Fruit fly (Drosophila melanogaster) whole organism, embryonic: Measurements from ENCODE around the gene CG9395.

ENCODE experiments used
- CG10209 ChIP-seq: fragments of 200-800 bp; sonication (Bioruptor generic); optimal IDR thresholded peaks from 3 replicates; lab custom pipeline; 2017; ENCODE audit warnings: missing biosample characterization, mild to moderate bottlenecking, missing genetic modification characterization, missing genetic modification reagents
- CG10274 ChIP-seq: fragments of 200-800 bp; sonication (Bioruptor generic); optimal IDR thresholded peaks from 3 replicates; lab custom pipeline; 2017; ENCODE audit warnings: missing biosample characterization, mild to moderate bottlenecking, missing genetic modification characterization
- CG10366 ChIP-seq: fragments of 200-800 bp; sonication (Bioruptor generic); IDR thresholded peaks from 2 replicates; pipeline ENCODE4 v1.3.6; 2022; ENCODE audit warnings: missing biosample characterization, missing genetic modification characterization
- CG13296 ChIP-seq: fragments of 200-800 bp; sonication (Bioruptor generic); optimal IDR thresholded peaks from 3 replicates; lab custom pipeline; 2018; ENCODE audit warnings: missing biosample characterization, mild to moderate bottlenecking, missing genetic modification characterization
- CG13424 ChIP-seq: fragments of 200-800 bp; sonication (Bioruptor generic); optimal IDR thresholded peaks from 2 replicates; lab custom pipeline; 2019; ENCODE audit warnings: missing biosample characterization, mild to moderate bottlenecking, missing genetic modification characterization, moderate library complexity
- CG15601 ChIP-seq: fragments of 200-800 bp; sonication (Bioruptor generic); optimal IDR thresholded peaks from 3 replicates; lab custom pipeline; 2019; ENCODE audit warnings: missing biosample characterization, mild to moderate bottlenecking, missing genetic modification characterization, moderate library complexity
- CG16815 ChIP-seq: fragments of 200-800 bp; sonication (Bioruptor generic); optimal IDR thresholded peaks from 3 replicates; lab custom pipeline; 2017; ENCODE audit warnings: missing biosample characterization, mild to moderate bottlenecking, missing genetic modification characterization
- CG17359 ChIP-seq: fragments of 200-800 bp; sonication (Bioruptor generic); optimal IDR thresholded peaks from 3 replicates; lab custom pipeline; 2018; ENCODE audit warnings: missing biosample characterization, mild to moderate bottlenecking, missing genetic modification characterization, moderate library complexity
- CG17568 ChIP-seq: fragments of 200-800 bp; sonication (Bioruptor generic); optimal IDR thresholded peaks from 2 replicates; lab custom pipeline; 2018; ENCODE audit warnings: missing biosample characterization, mild to moderate bottlenecking, missing genetic modification characterization, moderate library complexity
- CG17802 ChIP-seq: fragments of 200-800 bp; sonication (Bioruptor generic); optimal IDR thresholded peaks from 2 replicates; lab custom pipeline; 2018; ENCODE audit warnings: missing biosample characterization, mild to moderate bottlenecking, missing genetic modification characterization, moderate library complexity
- CG17912 ChIP-seq: fragments of 200-800 bp; sonication (Bioruptor generic); optimal IDR thresholded peaks from 2 replicates; lab custom pipeline; 2018; ENCODE audit warnings: missing biosample characterization, mild to moderate bottlenecking, missing genetic modification characterization
- CG18476 ChIP-seq: fragments of 200-800 bp; sonication (Bioruptor generic); optimal IDR thresholded peaks from 2 replicates; lab custom pipeline; 2016; ENCODE audit warnings: missing biosample characterization, mild to moderate bottlenecking, missing genetic modification characterization
- CG32532 ChIP-seq: fragments of 200-800 bp; sonication (Bioruptor generic); IDR thresholded peaks from 2 replicates; pipeline ENCODE4 v1.3.6; 2022; ENCODE audit warnings: missing biosample characterization, missing genetic modification characterization
- CG4360 ChIP-seq: fragments of 200-800 bp; sonication (Bioruptor generic); IDR thresholded peaks from 2 replicates; pipeline ENCODE4 v1.3.6; 2022; ENCODE audit warnings: missing biosample characterization, missing genetic modification characterization
- CG5180 ChIP-seq: fragments of 200-800 bp; sonication (Bioruptor generic); optimal IDR thresholded peaks from 3 replicates; lab custom pipeline; 2017; ENCODE audit warnings: missing biosample characterization, missing genetic modification characterization, mild to moderate bottlenecking, moderate library complexity, missing genetic modification reagents
- CG6791 ChIP-seq: fragments of 200-800 bp; sonication (Bioruptor generic); IDR thresholded peaks from 3 replicates; pipeline ENCODE4 v1.3.6; 2022; ENCODE audit warnings: missing biosample characterization, missing genetic modification characterization; ENCODE audit not compliant: partially characterized antibody
- CG7786 ChIP-seq: fragments of 200-800 bp; sonication (Bioruptor generic); optimal IDR thresholded peaks from 2 replicates; lab custom pipeline; 2016; ENCODE audit warnings: missing biosample characterization, missing genetic modification characterization
- CG8478 ChIP-seq: fragments of >200 bp; optimal IDR thresholded peaks from 2 replicates; lab custom pipeline; 2018
- Dfd ChIP-seq, 2 experiments: fragments of >200 bp; optimal IDR thresholded peaks; 2 replicates each; lab custom pipeline; 2017; ENCODE audit warnings: missing biosample characterization in 2 of 2, missing genetic modification characterization in 2 of 2
- E2f1 ChIP-seq: fragments of 200-800 bp; sonication (Bioruptor generic); IDR thresholded peaks from 2 replicates; pipeline ENCODE4 v1.3.6; 2022; ENCODE audit warnings: missing biosample characterization, missing genetic modification characterization
- Fer2 ChIP-seq: fragments of 200-800 bp; sonication (Bioruptor generic); optimal IDR thresholded peaks from 2 replicates; lab custom pipeline; 2018; ENCODE audit warnings: missing biosample characterization, mild to moderate bottlenecking, missing genetic modification characterization, moderate library complexity
- H15 ChIP-seq: fragments of 200-800 bp; sonication (Bioruptor generic); IDR thresholded peaks from 3 replicates; pipeline ENCODE4 v1.3.6; 2022; ENCODE audit warnings: missing biosample characterization, missing genetic modification characterization
- HLH3B ChIP-seq: fragments of 200-800 bp; sonication (Bioruptor generic); IDR thresholded peaks from 2 replicates; pipeline ENCODE4 v1.3.6; 2022; ENCODE audit warnings: missing biosample characterization, missing genetic modification characterization
- HLH4C ChIP-seq: fragments of 200-800 bp; sonication (Bioruptor generic); IDR thresholded peaks from 3 replicates; pipeline ENCODE4 v1.3.6; 2022; ENCODE audit warnings: missing biosample characterization, missing genetic modification characterization; ENCODE audit not compliant: partially characterized antibody
- Hr39 ChIP-seq: fragments of >200 bp; optimal IDR thresholded peaks from 2 replicates; lab custom pipeline; 2017
- Jarid2 ChIP-seq: fragments of 200-800 bp; sonication (Bioruptor generic); optimal IDR thresholded peaks from 3 replicates; lab custom pipeline; 2017; ENCODE audit warnings: mild to moderate bottlenecking, missing biosample characterization, missing genetic modification reagents, missing genetic modification characterization
- Kr ChIP-seq: fragments of 200-800 bp; sonication (Bioruptor generic); optimal IDR thresholded peaks from 2 replicates; lab custom pipeline; 2017; ENCODE audit warnings: missing biosample characterization, mild to moderate bottlenecking, missing genetic modification characterization
- MBD-R2 ChIP-seq: fragments of 200-800 bp; sonication (Bioruptor generic); IDR thresholded peaks from 2 replicates; pipeline ENCODE4 v1.3.6; 2022; ENCODE audit warnings: missing biosample characterization, missing genetic modification characterization
- Med ChIP-seq: fragments of 200-800 bp; sonication (Bioruptor generic); peaks from one replicate; lab custom pipeline; 2016; ENCODE audit warnings: missing biosample characterization, missing genetic modification characterization, mild to moderate bottlenecking, inconsistent platforms, moderate library complexity
- NC2α ChIP-seq: fragments of 200-800 bp; sonication (Bioruptor generic); optimal IDR thresholded peaks from 2 replicates; lab custom pipeline; 2016; ENCODE audit warnings: missing biosample characterization, missing genetic modification characterization
- Neu2 ChIP-seq: fragments of 200-800 bp; sonication (Bioruptor generic); optimal IDR thresholded peaks from 3 replicates; lab custom pipeline; 2016; ENCODE audit warnings: missing biosample characterization, missing genetic modification characterization, borderline replicate concordance
- Nf-YA ChIP-seq: fragments of 200-800 bp; sonication (Bioruptor generic); IDR thresholded peaks from 2 replicates; pipeline ENCODE4 v1.3.6; 2022; ENCODE audit warnings: missing biosample characterization, missing genetic modification characterization
- Sry-β ChIP-seq: fragments of 200-800 bp; sonication (Bioruptor generic); optimal IDR thresholded peaks from 2 replicates; lab custom pipeline; 2018; ENCODE audit warnings: missing biosample characterization, mild to moderate bottlenecking, missing genetic modification characterization, moderate library complexity
- Xrp1 ChIP-seq: fragments of 200-800 bp; sonication (Bioruptor generic); IDR thresholded peaks from 2 replicates; pipeline ENCODE4 v1.3.6; 2022; ENCODE audit warnings: missing biosample characterization, missing genetic modification characterization
- abd-A ChIP-seq: fragments of 200-800 bp; sonication (Bioruptor generic); optimal IDR thresholded peaks from 3 replicates; lab custom pipeline; 2019; ENCODE audit warnings: missing biosample characterization, mild to moderate bottlenecking, missing genetic modification characterization, moderate library complexity
- cwo ChIP-seq: fragments of 200-800 bp; sonication (Bioruptor generic); optimal IDR thresholded peaks from 3 replicates; lab custom pipeline; 2017; ENCODE audit warnings: missing biosample characterization, missing genetic modification characterization, mild to moderate bottlenecking, moderate library complexity, missing genetic modification reagents
- dysf ChIP-seq: fragments of 200-800 bp; sonication (Bioruptor generic); IDR thresholded peaks from 3 replicates; pipeline ENCODE4 v1.3.6; 2022; ENCODE audit warnings: missing biosample characterization, missing genetic modification characterization
- eyg ChIP-seq: fragments of 200-800 bp; sonication (Bioruptor generic); optimal IDR thresholded peaks from 3 replicates; lab custom pipeline; 2016; ENCODE audit warnings: missing biosample characterization, missing genetic modification characterization
- fd96Cb ChIP-seq: fragments of 200-800 bp; sonication (Bioruptor generic); optimal IDR thresholded peaks from 2 replicates; lab custom pipeline; 2018; ENCODE audit warnings: missing biosample characterization, mild to moderate bottlenecking, missing genetic modification characterization, moderate library complexity
- gce ChIP-seq: fragments of 200-800 bp; sonication (Bioruptor generic); IDR thresholded peaks from 3 replicates; pipeline ENCODE4 v1.3.6; 2022; ENCODE audit warnings: missing biosample characterization, missing genetic modification characterization
- gcm2 ChIP-seq: fragments of 200-800 bp; sonication (Bioruptor generic); optimal IDR thresholded peaks from 2 replicates; lab custom pipeline; 2016; ENCODE audit warnings: missing biosample characterization, missing genetic modification characterization
- gt ChIP-seq: fragments of 200-800 bp; sonication (Bioruptor generic); IDR thresholded peaks from 2 replicates; pipeline ENCODE4 v1.3.6; 2022; ENCODE audit warnings: missing biosample characterization, missing genetic modification characterization
- pb ChIP-seq: fragments of 200-800 bp; sonication (Bioruptor generic); optimal IDR thresholded peaks from 3 replicates; lab custom pipeline; 2016; ENCODE audit warnings: missing biosample characterization, missing genetic modification characterization
- pzg ChIP-seq: fragments of 200-800 bp; sonication (Bioruptor generic); optimal IDR thresholded peaks from 3 replicates; lab custom pipeline; 2018; ENCODE audit warnings: missing biosample characterization, mild to moderate bottlenecking, missing genetic modification characterization, moderate library complexity
- ranshi ChIP-seq: fragments of 200-800 bp; sonication (Bioruptor generic); IDR thresholded peaks from 2 replicates; pipeline ENCODE4 v1.3.6; 2022; ENCODE audit warnings: missing biosample characterization, missing genetic modification characterization
- sc ChIP-seq, 3 experiments: fragments of >200 bp in 2 of 3; fragments of 200-800 bp in 1 of 3; sonication (Bioruptor generic) in 1 of 3; optimal IDR thresholded peaks; 2 replicates in 2 of 3; 3 replicates in 1 of 3; lab custom pipeline; 2017; ENCODE audit warnings: mild to moderate bottlenecking in 1 of 3, missing biosample characterization in 1 of 3, missing genetic modification characterization in 1 of 3, missing genetic modification reagents in 1 of 3
- sim ChIP-seq: fragments of 200-800 bp; sonication (Bioruptor generic); IDR thresholded peaks from 2 replicates; pipeline ENCODE4 v1.3.6; 2022; ENCODE audit warnings: missing biosample characterization, missing genetic modification characterization
- slp2 ChIP-seq: fragments of 200-800 bp; sonication (Bioruptor generic); optimal IDR thresholded peaks from 2 replicates; lab custom pipeline; 2016; ENCODE audit warnings: missing biosample characterization, missing genetic modification characterization
- stc ChIP-seq: fragments of 200-800 bp; sonication (Bioruptor generic); IDR thresholded peaks from 2 replicates; pipeline ENCODE4 v1.3.6; 2022; ENCODE audit warnings: missing biosample characterization, missing genetic modification characterization
- vvl ChIP-seq: fragments of 200-800 bp; sonication (Bioruptor generic); IDR thresholded peaks from 2 replicates; pipeline ENCODE4 v1.3.6; 2022; ENCODE audit warnings: missing biosample characterization, missing genetic modification characterization
- zfh2 ChIP-seq: fragments of 200-800 bp; sonication (Bioruptor generic); optimal IDR thresholded peaks from 2 replicates; lab custom pipeline; 2016; ENCODE audit warnings: missing biosample characterization, missing genetic modification characterization

Gene CG9395

DNA sequence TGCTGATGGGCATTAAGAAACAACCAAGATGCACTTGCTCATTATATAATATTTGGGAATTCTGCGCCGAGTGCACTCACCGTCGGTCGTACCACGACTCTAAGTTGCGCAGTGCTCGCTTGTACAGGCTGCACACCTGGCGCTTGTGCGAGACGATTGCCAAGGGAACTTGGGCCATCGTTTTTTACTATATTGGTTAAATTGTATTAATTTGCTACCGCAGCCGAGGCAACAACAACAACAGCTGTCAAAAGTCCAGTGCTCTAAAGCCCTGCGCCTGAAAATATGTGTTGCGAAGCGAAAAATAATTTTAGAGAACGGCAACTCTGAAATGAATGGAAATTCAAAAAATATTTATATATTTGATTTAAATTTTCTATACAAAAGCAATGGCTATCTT is 15.9 kb upstream of the CG9395 start, which contains the start of gene ND-B22 (continued):
- TF ChIP-seq fd96Cb (tag; lab: Kevin White, UChicago) (no peak), gce (GFP tag; lab: Robert Waterston, UW) (no peak), CG10274 (GFP tag; lab: Kevin White, UChicago) (no peak), zfh2 (GFP tag; lab: Kevin White, UChicago) (peak; percentile 40), CG5180 (GFP tag; lab: Kevin White, UChicago) (no peak), sc (optimal IDR thresholded peaks at IDR 0.05; lab: Kevin White, UChicago) (no peak), sc (GFP tag; optimal IDR thresholded peaks at IDR 0.05; lab: Kevin White, UChicago) (no peak), E2f1 (GFP tag; lab: Robert Waterston, UW) (no peak), ranshi (GFP tag; lab: Robert Waterston, UW) (0 out of 2 replicates have a peak, but pooled peaks have one; percentile 22), Sry-β (GFP tag; lab: Kevin White, UChicago) (no peak), CG13424 (tag; lab: Kevin White, UChicago) (no peak), slp2 (GFP tag; lab: Kevin White, UChicago) (no peak), CG4360 (GFP tag; lab: Robert Waterston, UW) (peak; percentile 97), CG13296 (GFP tag; lab: Kevin White, UChicago) (peak; percentile 36), cwo (GFP tag; lab: Kevin White, UChicago) (no peak), gt (GFP tag; lab: Robert Waterston, UW) (no peak), Med (GFP tag; lab: Kevin White, UChicago) (peak; percentile 88), dysf (GFP tag; lab: Robert Waterston, UW) (0 out of 3 replicates have a peak, but pooled peaks have one; percentile 5), stc (GFP tag; lab: Robert Waterston, UW) (no peak), CG32532 (GFP tag; lab: Robert Waterston, UW) (peak; percentile 57), CG17568 (no peak), CG16815 (GFP tag; lab: Kevin White, UChicago) (no peak), CG7786 (GFP tag; lab: Kevin White, UChicago) (peak; percentile 5), eyg (GFP tag; lab: Kevin White, UChicago) (no peak), Nf-YA (GFP tag; lab: Robert Waterston, UW) (no peak), CG17359 (peak; percentile 25), Fer2 (tag; lab: Kevin White, UChicago) (peak; percentile 19), gcm2 (GFP tag; lab: Kevin White, UChicago) (no peak), vvl (GFP tag; lab: Robert Waterston, UW) (peak; percentile 83), MBD-R2 (GFP tag; lab: Robert Waterston, UW) (peak; percentile 85), HLH4C (no peak), CG10209 (GFP tag; lab: Kevin White, UChicago) (peak; percentile 33), CG6791 (GFP tag; lab: Robert Waterston, UW) (0 out of 3 replicates have a peak, but pooled peaks have one; percentile 41), CG8478 (lab: Kevin White, UChicago) (no peak), Dfd (GFP tag; optimal IDR thresholded peaks at IDR 0.05; lab: Kevin White, UChicago) (no peak), Xrp1 (GFP tag; lab: Robert Waterston, UW) (no peak; the same call in 1 of the 2 replicates), H15 (no peak), CG15601 (tag; lab: Kevin White, UChicago) (peak; percentile 52), CG17802 (tag; lab: Kevin White, UChicago) (peak; percentile 32), CG10366 (GFP tag; lab: Robert Waterston, UW) (no peak), pb (GFP tag; lab: Kevin White, UChicago) (no peak), NC2α (GFP tag; lab: Kevin White, UChicago) (no peak), CG18476 (GFP tag; lab: Kevin White, UChicago) (peak; percentile 1), Jarid2 (no peak), HLH3B (GFP tag; lab: Robert Waterston, UW) (no peak), CG17912 (GFP tag; lab: Kevin White, UChicago) (no peak), sim (GFP tag; lab: Robert Waterston, UW) (no peak), Hr39 (no peak), Neu2 (GFP tag; lab: Kevin White, UChicago) (no peak), Kr (GFP tag; lab: Kevin White, UChicago) (no peak), pzg (GFP tag; lab: Kevin White, UChicago) (peak; percentile 76), abd-A (no peak)
